Worm (Caenorhabditis elegans) whole organism, L4/young adult: Measurements from ENCODE around the gene C01G5.5.

Experiments used
- W03F9.2 ChIP-seq: fragments of 150-350 bp; optimal IDR thresholded peaks from 2 replicates; lab custom pipeline; 2014; ENCODE audit warnings: missing biosample characterization, missing genetic modification characterization
- him-1 ChIP-seq: sonication (generic microtip); optimal IDR thresholded peaks from 2 replicates; lab custom pipeline; 2016; ENCODE audit warnings: missing genotype, missing genetic modification reagents, missing genetic modification characterization, missing compliant biosample characterization

- TF ChIP-seq W03F9.2, result no peak
- TF ChIP-seq him-1 (tag; lab: Kevin White, UChicago), result no peak
Observed at ce11 chrIV:6502725-6503124, 21.7 kb upstream of the C01G5.5 start.
